Fruit fly (Drosophila melanogaster) whole organism, embryonic: ENCODE data around the gene mthl14.

Experiments used
- Adf1 ChIP-seq: fragments of 200-800 bp; sonication (Bioruptor generic); IDR thresholded peaks from 2 replicates; pipeline ENCODE4 v1.3.6; 2022; ENCODE audit warnings: missing biosample characterization, missing genetic modification characterization
- Bdp1 ChIP-seq: fragments of 200-800 bp; sonication (Bioruptor generic); optimal IDR thresholded peaks from 3 replicates; lab custom pipeline; 2016; ENCODE audit warnings: missing biosample characterization, missing genetic modification characterization
- Bgb ChIP-seq: fragments of 200-800 bp; sonication (Bioruptor generic); IDR thresholded peaks from 2 replicates; pipeline ENCODE4 v1.3.6; 2022; ENCODE audit warnings: missing biosample characterization, missing genetic modification characterization; ENCODE audit not compliant: partially characterized antibody
- CG10431 ChIP-seq: fragments of 200-800 bp; sonication (Bioruptor generic); optimal IDR thresholded peaks from 3 replicates; lab custom pipeline; 2018; ENCODE audit warnings: missing biosample characterization, mild to moderate bottlenecking, missing genetic modification characterization
- CG10565 ChIP-seq: fragments of 200-800 bp; sonication (Bioruptor generic); optimal IDR thresholded peaks from 3 replicates; lab custom pipeline; 2016; ENCODE audit warnings: missing biosample characterization, mild to moderate bottlenecking, missing genetic modification characterization
- CG10959 ChIP-seq: fragments of 200-800 bp; sonication (Bioruptor generic); IDR thresholded peaks from 2 replicates; pipeline ENCODE4 v1.3.6; 2022; ENCODE audit warnings: missing biosample characterization, missing genetic modification characterization
- CG11398 ChIP-seq: fragments of 200-800 bp; sonication (Bioruptor generic); optimal IDR thresholded peaks from 2 replicates; lab custom pipeline; 2016; ENCODE audit warnings: missing biosample characterization, missing genetic modification characterization
- CG11696 ChIP-seq: fragments of 200-800 bp; sonication (Bioruptor generic); IDR thresholded peaks from 2 replicates; pipeline ENCODE4 v1.3.6; 2022; ENCODE audit warnings: missing biosample characterization, missing genetic modification characterization
- CG12071 ChIP-seq: fragments of 200-800 bp; sonication (Bioruptor generic); optimal IDR thresholded peaks from 3 replicates; lab custom pipeline; 2018; ENCODE audit warnings: missing biosample characterization, mild to moderate bottlenecking, missing genetic modification characterization
- CG12391 ChIP-seq: fragments of 200-800 bp; sonication (Bioruptor generic); optimal IDR thresholded peaks from 3 replicates; lab custom pipeline; 2018; ENCODE audit warnings: missing biosample characterization, mild to moderate bottlenecking, missing genetic modification characterization, moderate library complexity
- CG1603 ChIP-seq: fragments of 200-800 bp; sonication (Bioruptor generic); optimal IDR thresholded peaks from 2 replicates; lab custom pipeline; 2019; ENCODE audit warnings: missing biosample characterization, mild to moderate bottlenecking, missing genetic modification characterization, moderate library complexity
- CG17328 ChIP-seq: fragments of 200-800 bp; sonication (Bioruptor generic); IDR thresholded peaks from 2 replicates; pipeline ENCODE4 v1.3.6; 2022; ENCODE audit warnings: missing biosample characterization, missing genetic modification characterization
- CG17612 ChIP-seq: fragments of 200-800 bp; sonication (Bioruptor generic); IDR thresholded peaks from 2 replicates; pipeline ENCODE4 v1.3.6; 2022; ENCODE audit warnings: missing biosample characterization, missing genetic modification characterization
- CG18619 ChIP-seq: fragments of 200-800 bp; sonication (Bioruptor generic); optimal IDR thresholded peaks from 3 replicates; lab custom pipeline; 2017; ENCODE audit warnings: missing biosample characterization, mild to moderate bottlenecking, missing genetic modification characterization
- CG18764 ChIP-seq: fragments of 200-800 bp; sonication (Bioruptor generic); optimal IDR thresholded peaks from 3 replicates; lab custom pipeline; 2016; ENCODE audit warnings: missing biosample characterization, missing genetic modification characterization
- CG33213 ChIP-seq: fragments of 200-800 bp; sonication (Bioruptor generic); optimal IDR thresholded peaks from 3 replicates; lab custom pipeline; 2016; ENCODE audit warnings: missing biosample characterization, missing genetic modification characterization
- CG3995 ChIP-seq: fragments of 200-800 bp; sonication (Bioruptor generic); optimal IDR thresholded peaks from 3 replicates; lab custom pipeline; 2016; ENCODE audit warnings: missing biosample characterization, missing genetic modification characterization
- CG42726 ChIP-seq: fragments of 200-800 bp; sonication (Bioruptor generic); IDR thresholded peaks from 2 replicates; pipeline ENCODE4 v1.3.6; 2022; ENCODE audit warnings: missing biosample characterization, missing genetic modification characterization; ENCODE audit not compliant: partially characterized antibody
- CG6175 ChIP-seq: fragments of 200-800 bp; sonication (Bioruptor generic); IDR thresholded peaks from 3 replicates; pipeline ENCODE4 v1.3.6; 2022; ENCODE audit warnings: missing biosample characterization, missing genetic modification characterization
- CG6813 ChIP-seq: fragments of 200-800 bp; sonication (Bioruptor generic); optimal IDR thresholded peaks from 2 replicates; lab custom pipeline; 2017; ENCODE audit warnings: missing biosample characterization, missing genetic modification characterization, mild to moderate bottlenecking, moderate library complexity, missing genetic modification reagents
- CG6854 ChIP-seq: fragments of 200-800 bp; sonication (Bioruptor generic); optimal IDR thresholded peaks from 3 replicates; lab custom pipeline; 2017; ENCODE audit warnings: missing biosample characterization, mild to moderate bottlenecking, missing genetic modification characterization
- CG8089 ChIP-seq: fragments of 200-800 bp; sonication (Bioruptor generic); optimal IDR thresholded peaks from 3 replicates; lab custom pipeline; 2016; ENCODE audit warnings: missing biosample characterization, missing genetic modification characterization
- D19B ChIP-seq: fragments of 200-800 bp; sonication (Bioruptor generic); optimal IDR thresholded peaks from 2 replicates; lab custom pipeline; 2017; ENCODE audit warnings: missing biosample characterization, mild to moderate bottlenecking, missing genetic modification characterization
- Dbx ChIP-seq: fragments of 200-800 bp; sonication (Bioruptor generic); IDR thresholded peaks from 3 replicates; pipeline ENCODE4 v1.3.6; 2022; ENCODE audit warnings: missing biosample characterization, missing genetic modification characterization
- Med ChIP-seq: fragments of 200-800 bp; sonication (Bioruptor generic); peaks from one replicate; lab custom pipeline; 2016; ENCODE audit warnings: missing biosample characterization, missing genetic modification characterization, mild to moderate bottlenecking, inconsistent platforms, moderate library complexity
- NC2α ChIP-seq: fragments of 200-800 bp; sonication (Bioruptor generic); optimal IDR thresholded peaks from 2 replicates; lab custom pipeline; 2016; ENCODE audit warnings: missing biosample characterization, missing genetic modification characterization
- NC2β ChIP-seq: fragments of 200-800 bp; sonication (Bioruptor generic); optimal IDR thresholded peaks from 2 replicates; lab custom pipeline; 2016; ENCODE audit warnings: missing biosample characterization, missing genetic modification characterization
- NFAT ChIP-seq: fragments of 200-800 bp; sonication (Bioruptor generic); IDR thresholded peaks from 2 replicates; pipeline ENCODE4 v1.3.6; 2022; ENCODE audit warnings: missing biosample characterization, missing genetic modification characterization
- Neu2 ChIP-seq: fragments of 200-800 bp; sonication (Bioruptor generic); optimal IDR thresholded peaks from 3 replicates; lab custom pipeline; 2016; ENCODE audit warnings: missing biosample characterization, missing genetic modification characterization, borderline replicate concordance
- Nf-YC ChIP-seq: fragments of 200-800 bp; optimal IDR thresholded peaks from 3 replicates; lab custom pipeline; 2019; ENCODE audit warnings: missing biosample characterization, mild to moderate bottlenecking, missing genetic modification characterization, moderate library complexity
- Rfx ChIP-seq: fragments of 200-800 bp; sonication (Bioruptor generic); IDR thresholded peaks from 2 replicates; pipeline ENCODE4 v1.3.6; 2022; ENCODE audit warnings: missing biosample characterization, missing genetic modification characterization
- Sry-β ChIP-seq: fragments of 200-800 bp; sonication (Bioruptor generic); optimal IDR thresholded peaks from 2 replicates; lab custom pipeline; 2018; ENCODE audit warnings: missing biosample characterization, mild to moderate bottlenecking, missing genetic modification characterization, moderate library complexity
- bbx ChIP-seq: fragments of 200-800 bp; sonication (Bioruptor generic); IDR thresholded peaks from 2 replicates; pipeline ENCODE4 v1.3.6; 2022; ENCODE audit warnings: missing biosample characterization, missing genetic modification characterization; ENCODE audit not compliant: partially characterized antibody
- chm ChIP-seq: fragments of 200-800 bp; sonication (Bioruptor generic); IDR thresholded peaks from 2 replicates; pipeline ENCODE4 v1.3.6; 2022; ENCODE audit warnings: missing biosample characterization, missing genetic modification characterization
- ci ChIP-seq: fragments of 200-800 bp; sonication (Bioruptor generic); IDR thresholded peaks from 3 replicates; pipeline ENCODE4 v1.3.6; 2022; ENCODE audit warnings: missing biosample characterization, missing genetic modification characterization
- esg ChIP-seq: fragments of 200-800 bp; sonication (Bioruptor generic); conservative IDR thresholded peaks from 2 replicates; pipeline ENCODE4 v1.3.6; 2022; ENCODE audit warnings: missing biosample characterization, missing genetic modification characterization
- inv ChIP-seq: fragments of 200-800 bp; sonication (Bioruptor generic); IDR thresholded peaks from 2 replicates; pipeline ENCODE4 v1.3.6; 2022; ENCODE audit warnings: missing biosample characterization, missing genetic modification characterization; ENCODE audit not compliant: partially characterized antibody
- jumu ChIP-seq: fragments of 200-800 bp; sonication (Bioruptor generic); optimal IDR thresholded peaks from 3 replicates; lab custom pipeline; 2016; ENCODE audit warnings: missing biosample characterization, missing genetic modification characterization
- kni ChIP-seq: fragments of 200-800 bp; sonication (Bioruptor generic); optimal IDR thresholded peaks from 3 replicates; lab custom pipeline; 2017; ENCODE audit warnings: mild to moderate bottlenecking, missing biosample characterization, missing genetic modification reagents, missing genetic modification characterization
- maf-S ChIP-seq: fragments of 200-800 bp; sonication (Bioruptor generic); optimal IDR thresholded peaks from 2 replicates; lab custom pipeline; 2016; ENCODE audit warnings: missing biosample characterization, missing genetic modification characterization
- otp ChIP-seq: fragments of 200-800 bp; sonication (Bioruptor generic); IDR thresholded peaks from 3 replicates; pipeline ENCODE4, ENCODE4 v1.3.6; 2022; ENCODE audit warnings: missing biosample characterization, missing genetic modification characterization
- phol ChIP-seq: fragments of 200-800 bp; sonication (Bioruptor generic); optimal IDR thresholded peaks from 3 replicates; lab custom pipeline; 2018; ENCODE audit warnings: missing biosample characterization, mild to moderate bottlenecking, missing genetic modification characterization, moderate library complexity
- ranshi ChIP-seq: fragments of 200-800 bp; sonication (Bioruptor generic); IDR thresholded peaks from 2 replicates; pipeline ENCODE4 v1.3.6; 2022; ENCODE audit warnings: missing biosample characterization, missing genetic modification characterization
- scrt ChIP-seq: fragments of 200-800 bp; sonication (Bioruptor generic); optimal IDR thresholded peaks from 2 replicates; lab custom pipeline; 2018; ENCODE audit warnings: missing biosample characterization, mild to moderate bottlenecking, missing genetic modification characterization, moderate library complexity
- sd ChIP-seq: fragments of 200-800 bp; sonication (Bioruptor generic); optimal IDR thresholded peaks from 3 replicates; lab custom pipeline; 2018; ENCODE audit warnings: missing biosample characterization, mild to moderate bottlenecking, missing genetic modification characterization, moderate library complexity
- trh ChIP-seq: fragments of 200-800 bp; sonication (Bioruptor generic); optimal IDR thresholded peaks from 2 replicates; lab custom pipeline; 2016; ENCODE audit warnings: missing biosample characterization, missing genetic modification characterization
- vvl ChIP-seq: fragments of 200-800 bp; sonication (Bioruptor generic); IDR thresholded peaks from 2 replicates; pipeline ENCODE4 v1.3.6; 2022; ENCODE audit warnings: missing biosample characterization, missing genetic modification characterization
- zen2 ChIP-seq: fragments of 200-800 bp; sonication (Bioruptor generic); IDR thresholded peaks from 3 replicates; pipeline ENCODE4 v1.3.6; 2022; ENCODE audit warnings: missing biosample characterization, missing genetic modification characterization; ENCODE audit not compliant: partially characterized antibody

mthl14 gene

dm6 chr3L:224004-224951 lies 23.0 kb upstream of the mthl14 start (continued):
- TF ChIP-seq D19B (no peak), otp (GFP tag; lab: Robert Waterston, UW) (peak; percentile 10; the same call in 1 of the 3 replicates), CG11696 (GFP tag; lab: Robert Waterston, UW) (no peak), NC2α (GFP tag; lab: Kevin White, UChicago) (peak; percentile 19), CG1603 (tag; lab: Kevin White, UChicago) (peak; percentile 26), scrt (GFP tag; lab: Kevin White, UChicago) (peak; percentile 98), CG17612 (GFP tag; lab: Robert Waterston, UW) (no peak), trh (GFP tag; lab: Kevin White, UChicago) (no peak), CG17328 (GFP tag; lab: Robert Waterston, UW) (peak; percentile 30; the same call in 1 of the 2 replicates), CG8089 (GFP tag; lab: Kevin White, UChicago) (peak; percentile 4), chm (GFP tag; lab: Robert Waterston, UW) (peak; percentile 82), CG10565 (no peak), CG6175 (GFP tag; lab: Robert Waterston, UW) (peak; percentile 72; the same call in 1 of the 3 replicates), CG6854 (GFP tag; lab: Kevin White, UChicago) (peak; percentile 38), phol (tag; lab: Kevin White, UChicago) (peak; percentile 97), CG10959 (GFP tag; lab: Robert Waterston, UW) (peak; percentile 9; the same call in 1 of the 2 replicates), Adf1 (GFP tag; lab: Robert Waterston, UW) (peak; percentile 73), NFAT (GFP tag; lab: Robert Waterston, UW) (peak; percentile 73), jumu (GFP tag; lab: Kevin White, UChicago) (peak; percentile 8), Sry-β (GFP tag; lab: Kevin White, UChicago) (no peak), Nf-YC (tag; lab: Kevin White, UChicago) (peak; percentile 24), ranshi (peak; percentile 63), Bdp1 (GFP tag; lab: Kevin White, UChicago) (peak; percentile 20), ci (peak; percentile 55), NC2β (GFP tag; lab: Kevin White, UChicago) (no peak), CG12391 (tag; lab: Kevin White, UChicago) (no peak), zen2 (no peak), inv (0 out of 2 replicates have a peak, but pooled peaks have one; percentile 19), Dbx (peak; percentile 25), Bgb (GFP tag; lab: Robert Waterston, UW) (peak; percentile 65), CG10431 (peak; percentile 58), CG18619 (GFP tag; lab: Kevin White, UChicago) (peak; percentile 52), CG6813 (GFP tag; lab: Kevin White, UChicago) (peak; percentile 40), CG42726 (peak; percentile 70), Med (GFP tag; lab: Kevin White, UChicago) (peak; percentile 85), bbx (GFP tag; lab: Robert Waterston, UW) (peak; percentile 64), sd (tag; lab: Kevin White, UChicago) (no peak), CG3995 (GFP tag; lab: Kevin White, UChicago) (no peak), esg (GFP tag; lab: Robert Waterston, UW) (no peak), CG18764 (GFP tag; lab: Kevin White, UChicago) (no peak), CG33213 (peak; percentile 2), vvl (GFP tag; lab: Robert Waterston, UW) (peak; percentile 39), CG11398 (peak; percentile 36), CG12071 (GFP tag; lab: Kevin White, UChicago) (peak; percentile 3), maf-S (no peak), Rfx (peak; percentile 41), kni (GFP tag; lab: Kevin White, UChicago) (peak; percentile 84), Neu2 (GFP tag; lab: Kevin White, UChicago) (no peak)
